Worm (Caenorhabditis elegans) whole organism, L2 larva: Measurements from ENCODE around the gene F49H6.12.

Source experiments
- F13H6.1 ChIP-seq: sonication (generic microtip); optimal IDR thresholded peaks from 2 replicates; lab custom pipeline; 2016; ENCODE audit warnings: missing genetic modification characterization, missing compliant biosample characterization
- ZK546.5 ChIP-seq: sonication (generic microtip); optimal IDR thresholded peaks from 2 replicates; lab custom pipeline; 2017; ENCODE audit warnings: missing biosample characterization, missing genetic modification characterization
- ama-1 ChIP-seq: fragments of 150-350 bp; optimal IDR thresholded peaks from 2 replicates; lab custom pipeline; 2018; ENCODE audit warnings: inconsistent platforms
- ceh-16 ChIP-seq: fragments of 150-350 bp; optimal IDR thresholded peaks from 2 replicates; lab custom pipeline; 2014; ENCODE audit warnings: missing biosample characterization, missing genetic modification characterization
- ceh-82 ChIP-seq: fragments of 150-350 bp; optimal IDR thresholded peaks from 2 replicates; lab custom pipeline; 2014; ENCODE audit warnings: missing biosample characterization, missing genetic modification characterization
- nhr-11 ChIP-seq: fragments of 150-350 bp; optimal IDR thresholded peaks from 2 replicates; lab custom pipeline; 2014; ENCODE audit warnings: missing biosample characterization, missing genetic modification characterization
- nhr-237 ChIP-seq: fragments of 150-350 bp; optimal IDR thresholded peaks from 2 replicates; lab custom pipeline; 2014; ENCODE audit warnings: missing biosample characterization, missing genetic modification characterization
- skn-1 ChIP-seq: sonication (generic microtip); optimal IDR thresholded peaks from 2 replicates; lab custom pipeline; 2017; ENCODE audit warnings: missing biosample characterization, missing genetic modification characterization
- snpc-4 ChIP-seq: fragments of 150-350 bp; optimal IDR thresholded peaks from 2 replicates; lab custom pipeline; 2014; ENCODE audit warnings: missing biosample characterization, missing genetic modification characterization
- unc-62 ChIP-seq: fragments of 150-350 bp; optimal IDR thresholded peaks from 2 replicates; lab custom pipeline; 2014; ENCODE audit warnings: missing biosample characterization, missing genetic modification reagents, missing genetic modification characterization
- ztf-1 ChIP-seq: fragments of 200-800 bp; sonication (Bioruptor generic); conservative IDR thresholded peaks from 2 replicates; pipeline ENCODE4 v1.3.6; 2022; ENCODE audit warnings: missing genetic modification characterization, missing compliant biosample characterization

ce11 chrV:17068839-17069238 is 47.6 kb upstream of the F49H6.12 start, which contains the start of gene T05E12.8:
- TF ChIP-seq ZK546.5 (tag; lab: Kevin White, UChicago) (no peak), unc-62 (no peak), nhr-11 (tag; lab: Kevin White, UChicago) (no peak), F13H6.1 (tag; lab: Kevin White, UChicago) (no peak), ceh-16 (tag; lab: Kevin White, UChicago) (no peak), skn-1 (tag; lab: Kevin White, UChicago) (no peak), ztf-1 (no peak), nhr-237 (no peak), ama-1 (no peak), ceh-82 (no peak), snpc-4 (tag; lab: Kevin White, UChicago) (no peak)
